Worm (Caenorhabditis elegans) whole organism, midembryonic: ENCODE data around the gene orc-5.

ENCODE experiments used
- T22C8.4 ChIP-seq: fragments of 200-800 bp; sonication (Bioruptor generic); IDR thresholded peaks from 2 replicates; pipeline ENCODE4 v1.3.6; 2022; ENCODE audit warnings: missing genetic modification characterization, missing compliant biosample characterization
- cog-1 ChIP-seq: sonication (generic microtip); optimal IDR thresholded peaks from 2 replicates; lab custom pipeline; 2016; ENCODE audit warnings: missing genetic modification characterization, missing compliant biosample characterization
- flt-1 ChIP-seq: fragments of 200-800 bp; sonication (Bioruptor generic); IDR thresholded peaks from 2 replicates; pipeline ENCODE4 v1.3.6; 2022; ENCODE audit warnings: missing genetic modification characterization, missing compliant biosample characterization
- klf-2 ChIP-seq: fragments of 200-800 bp; sonication (Bioruptor generic); conservative IDR thresholded peaks from 2 replicates; pipeline ENCODE4 v1.3.6; 2022; ENCODE audit warnings: missing genetic modification reagents, missing genetic modification characterization, missing compliant biosample characterization
- ref-1 ChIP-seq: fragments of 200-800 bp; sonication (Bioruptor generic); conservative IDR thresholded peaks from 2 replicates; pipeline ENCODE4 v1.3.6; 2022; ENCODE audit warnings: missing genetic modification reagents, missing genetic modification characterization, missing compliant biosample characterization
- ztf-29 ChIP-seq: fragments of 200-800 bp; sonication (Bioruptor generic); IDR thresholded peaks from 2 replicates; pipeline ENCODE4 v1.3.6; 2022; ENCODE audit warnings: missing genetic modification reagents, missing genetic modification characterization, missing compliant biosample characterization

ce11 chrIV:10738328-10738727, 3.9 kb upstream of the orc-5 start, which contains the start of gene ssp-34:
- no peak for TF ChIP-seq flt-1 (GFP tag; lab: Robert Waterston, UW)
- TF ChIP-seq cog-1, result no peak
- no peak for TF ChIP-seq klf-2 (GFP tag; lab: Robert Waterston, UW)
- no peak for TF ChIP-seq ztf-29 (GFP tag; lab: Robert Waterston, UW)
- no peak for TF ChIP-seq T22C8.4 (GFP tag; lab: Robert Waterston, UW)
- no peak for TF ChIP-seq ref-1 (GFP tag; lab: Robert Waterston, UW)
